Fruit fly (Drosophila melanogaster) whole organism: ENCODE results near the gene CrebA.

Experiments used
- Dll ChIP-seq: fragments of >200 bp; optimal IDR thresholded peaks from 2 replicates; lab custom pipeline; 2017
- pan ChIP-seq: fragments of >200 bp; optimal IDR thresholded peaks from 2 replicates; lab custom pipeline; 2017

dm6 chr3L:15593399-15593798, 58.2 kb downstream of the CrebA start:
- TF ChIP-seq Dll (lab: Kevin White, UChicago) (no peak), pan (lab: Kevin White, UChicago) (no peak)
